Worm (Caenorhabditis elegans) whole organism, mixed stage, embryonic: ENCODE results near the gene F02H6.3.

Source experiments
- blmp-1 ChIP-seq: fragments of 150-350 bp; optimal IDR thresholded peaks from 2 replicates; lab custom pipeline; 2014; ENCODE audit warnings: missing biosample characterization, missing genetic modification characterization
- ceh-43 ChIP-seq: fragments of 200-800 bp; sonication (Bioruptor generic); optimal IDR thresholded peaks from 2 replicates; lab custom pipeline; 2018; ENCODE audit warnings: mild to moderate bottlenecking, missing genetic modification characterization, moderate library complexity, missing compliant biosample characterization

DNA sequence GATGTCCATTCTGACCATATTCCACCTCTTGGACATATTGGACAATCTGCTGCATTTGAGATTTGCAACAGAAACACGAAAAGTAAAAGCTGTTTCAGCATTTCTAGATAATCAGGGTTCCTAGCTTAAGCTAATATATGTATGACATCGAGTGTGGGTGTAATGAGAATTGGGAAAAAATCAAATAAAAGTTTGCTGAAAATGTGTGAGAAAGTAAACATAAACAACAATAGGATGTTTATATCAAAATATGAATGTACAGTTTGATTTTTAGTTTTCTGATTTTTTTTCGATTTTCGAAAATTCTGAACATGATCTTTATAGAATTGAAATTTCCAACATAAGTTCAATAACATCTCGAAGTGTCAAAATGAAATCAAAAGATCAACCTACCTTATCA is 27.6 kb downstream of the F02H6.3 start, which contains the start of gene F02H6.6:
- TF ChIP-seq ceh-43 (GFP tag; lab: Kevin White, UChicago) (no peak), blmp-1 (tag; lab: Kevin White, UChicago) (no peak)
